Worm (Caenorhabditis elegans) whole organism, L1 larva: ENCODE results near the gene nlp-53.

Experiments
- C04F5.9 ChIP-seq: sonication (generic microtip); optimal IDR thresholded peaks from 2 replicates; lab custom pipeline; 2016; ENCODE audit warnings: missing genetic modification characterization, missing compliant biosample characterization
- ama-1 ChIP-seq: fragments of 150-350 bp; optimal IDR thresholded peaks from 2 replicates; lab custom pipeline; 2014
- ceh-82 ChIP-seq, 3 experiments: fragments of 150-350 bp in 1 of 3; sonication (generic microtip) in 2 of 3; optimal IDR thresholded peaks; 2 replicates each; lab custom pipeline; 2014 to 2017; ENCODE audit warnings: missing biosample characterization in 3 of 3, missing genetic modification characterization in 3 of 3
- egl-13 ChIP-seq: sonication (generic microtip); optimal IDR thresholded peaks from 2 replicates; lab custom pipeline; 2016; ENCODE audit warnings: missing genotype, missing genetic modification reagents, missing genetic modification characterization, missing compliant biosample characterization
- elt-2 ChIP-seq: sonication (generic microtip); optimal IDR thresholded peaks from 2 replicates; lab custom pipeline; 2016; ENCODE audit warnings: missing genetic modification characterization, mild to moderate bottlenecking, inconsistent platforms, missing compliant biosample characterization, missing genetic modification reagents
- jun-1 ChIP-seq: fragments of 150-350 bp; optimal IDR thresholded peaks from 2 replicates; lab custom pipeline; 2014; ENCODE audit warnings: missing biosample characterization, missing genetic modification reagents, missing genetic modification characterization
- lin-13 ChIP-seq: fragments of 150-350 bp; optimal IDR thresholded peaks from 2 replicates; lab custom pipeline; 2014; ENCODE audit warnings: missing biosample characterization, missing genetic modification reagents, missing genetic modification characterization
- lin-35 ChIP-seq, 2 experiments: fragments of 150-350 bp; optimal IDR thresholded peaks; 2 replicates each; lab custom pipeline; 2014; ENCODE audit warnings: missing biosample characterization in 2 of 2, missing genetic modification characterization in 2 of 2, missing genetic modification reagents in 2 of 2
- lin-39 ChIP-seq: fragments of 150-350 bp; optimal IDR thresholded peaks from 2 replicates; lab custom pipeline; 2014; ENCODE audit warnings: missing biosample characterization, missing genetic modification reagents, missing genetic modification characterization
- nhr-77 ChIP-seq: fragments of 150-350 bp; optimal IDR thresholded peaks from 2 replicates; lab custom pipeline; 2014; ENCODE audit warnings: missing biosample characterization, missing genetic modification characterization
- snu-23 ChIP-seq: sonication (generic microtip); optimal IDR thresholded peaks from 2 replicates; lab custom pipeline; 2016; ENCODE audit warnings: missing genetic modification characterization, missing compliant biosample characterization

ce11 chrX:13603826-13604225, 14.8 kb upstream of the nlp-53 start, which contains the start of gene F54B11.8:
- TF ChIP-seq lin-39 (tag; lab: Kevin White, UChicago) (no peak), ama-1 (lab: Kevin White, UChicago) (no peak), ceh-82 (tag; optimal IDR thresholded peaks at IDR 0.05; lab: Kevin White, UChicago) (no peak), lin-35 (GFP tag; optimal IDR thresholded peaks at IDR 0.05; lab: Kevin White, UChicago) (no peak), lin-13 (GFP tag; lab: Kevin White, UChicago) (no peak), jun-1 (tag; lab: Kevin White, UChicago) (no peak), elt-2 (no peak), C04F5.9 (tag; lab: Kevin White, UChicago) (no peak), egl-13 (tag; lab: Kevin White, UChicago) (no peak), snu-23 (no peak), nhr-77 (tag; lab: Kevin White, UChicago) (no peak)
